Worm (Caenorhabditis elegans) whole organism, young adult: ENCODE results near the gene pfd-5.

ENCODE experiments used
- nfya-1 ChIP-seq: sonication (generic microtip); optimal IDR thresholded peaks from 2 replicates; lab custom pipeline; 2017; ENCODE audit warnings: antibody characterized with exemption, missing compliant biosample characterization, missing genetic modification characterization, borderline replicate concordance; ENCODE audit not compliant: insufficient read depth
- pha-4 ChIP-seq: fragments of 150-350 bp; sonication (generic microtip); optimal IDR thresholded peaks from 2 replicates; lab custom pipeline; 2014; ENCODE audit warnings: missing biosample characterization, missing genetic modification reagents, missing genetic modification characterization
- unc-62 ChIP-seq: fragments of 150-350 bp; optimal IDR thresholded peaks from 2 replicates; lab custom pipeline; 2014; ENCODE audit warnings: missing biosample characterization, missing genetic modification reagents, missing genetic modification characterization
- ztf-18 ChIP-seq: sonication (generic microtip); optimal IDR thresholded peaks from 2 replicates; lab custom pipeline; 2016; ENCODE audit warnings: missing genotype, mild to moderate bottlenecking, missing genetic modification characterization, missing compliant biosample characterization

ce11 chrIII:7167568-7167937 lies 31.1 kb downstream of the pfd-5 start, which contains the start of gene acs-4:
- no peak for TF ChIP-seq nfya-1 (tag; lab: Kevin White, UChicago)
- TF ChIP-seq pha-4 (tag; lab: Kevin White, UChicago) = no peak
- no peak for TF ChIP-seq unc-62 (GFP tag; lab: Kevin White, UChicago)
- no peak for TF ChIP-seq ztf-18
